Worm (Caenorhabditis elegans): ENCODE results near the gene apd-3.
"Not testable (repeated sequence)": the region's sequence is repeated elsewhere in the genome, so short reads cannot be mapped to it uniquely, and the experiment has no call there.

apd-3 gene

DNA sequence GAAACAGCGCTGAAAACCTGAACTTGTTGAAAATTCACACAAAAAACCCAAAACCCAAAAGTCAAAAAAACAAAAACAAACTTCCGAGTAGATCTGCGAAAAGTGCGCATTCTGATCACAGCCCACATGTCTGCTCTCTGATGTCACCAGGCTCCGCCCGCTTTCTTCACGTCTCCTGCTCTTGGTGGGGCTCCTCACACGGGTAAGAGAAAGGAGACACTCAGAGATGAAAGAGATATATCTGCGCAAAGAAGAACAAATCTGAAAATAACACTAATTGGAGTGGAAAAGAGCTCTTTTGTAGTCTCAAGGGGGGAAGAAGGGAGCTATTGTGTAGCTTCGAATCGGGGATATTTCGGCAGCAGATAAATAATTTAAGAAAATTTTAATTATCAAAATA lies 18.0 kb downstream of the apd-3 start, which contains the start of gene ncs-6:
ncs-6 (minus strand) TSS at position 261 of the 400 bp plus-strand sequence.
- TF ChIP-seq unc-55 (GFP tag; optimal IDR thresholded peaks at IDR 0.05) (no peak), nhr-10 (tag; optimal IDR thresholded peaks at IDR 0.05) (no peak), C34F6.9 (tag; optimal IDR thresholded peaks at IDR 0.05) (peak; percentile 7), sma-9 (GFP tag; optimal IDR thresholded peaks at IDR 0.05) (no peak), sma-9 (tag; optimal IDR thresholded peaks at IDR 0.05) (no peak)

- TF ChIP-seq mbf-1 (tag; optimal IDR thresholded peaks at IDR 0.05) (no peak), peb-1 (tag; optimal IDR thresholded peaks at IDR 0.05) (no peak), fos-1 (tag; optimal IDR thresholded peaks at IDR 0.05) (no peak), unc-55 (GFP tag; optimal IDR thresholded peaks at IDR 0.05) (no peak), elt-3 (tag; optimal IDR thresholded peaks at IDR 0.05) (no peak), ZK546.5 (tag; optimal IDR thresholded peaks at IDR 0.05) (no peak), aly-2 (tag; optimal IDR thresholded peaks at IDR 0.05) (no peak), Y55F3AM.14 (GFP tag; optimal IDR thresholded peaks at IDR 0.05) (no peak), alr-1 (tag; optimal IDR thresholded peaks at IDR 0.05) (no peak), unc-39 (tag; optimal IDR thresholded peaks at IDR 0.05) (no peak), nhr-6 (tag; optimal IDR thresholded peaks at IDR 0.05) (no peak), ztf-11 (tag; optimal IDR thresholded peaks at IDR 0.05) (no peak), nhr-11 (tag; optimal IDR thresholded peaks at IDR 0.05) (no peak), sem-4 (tag; optimal IDR thresholded peaks at IDR 0.05) (no peak)
Measured at ce11 chrII:3527460-3527859, 18.8 kb downstream of the apd-3 start.

ce11 chrII:3524097-3524496 lies 22.1 kb downstream of the apd-3 start, which contains the start of gene col-72:
Gene col-72, minus strand, starts transcription at chrII:3524197.
- TF ChIP-seq sma-9 (GFP tag; optimal IDR thresholded peaks at IDR 0.05) (no peak), sma-9 (tag; optimal IDR thresholded peaks at IDR 0.05) (no peak), mab-5 (tag; optimal IDR thresholded peaks at IDR 0.05) (no peak), C34F6.9 (tag; optimal IDR thresholded peaks at IDR 0.05) (no peak), nhr-11 (tag; optimal IDR thresholded peaks at IDR 0.05) (no peak), nhr-129 (tag; optimal IDR thresholded peaks at IDR 0.05) (no peak), unc-55 (GFP tag; optimal IDR thresholded peaks at IDR 0.05) (no peak), nhr-21 (tag; optimal IDR thresholded peaks at IDR 0.05) (no peak), skn-1 (tag; optimal IDR thresholded peaks at IDR 0.05) (no peak), ceh-82 (tag; optimal IDR thresholded peaks at IDR 0.05) (no peak), mbf-1 (tag; optimal IDR thresholded peaks at IDR 0.05) (no peak), snpc-4 (tag; optimal IDR thresholded peaks at IDR 0.05) (no peak), Y55F3AM.14 (GFP tag; optimal IDR thresholded peaks at IDR 0.05) (no peak), ZK546.5 (tag; optimal IDR thresholded peaks at IDR 0.05) (no peak), nhr-25 (tag; optimal IDR thresholded peaks at IDR 0.05) (no peak), unc-39 (tag; optimal IDR thresholded peaks at IDR 0.05) (no peak), ceh-16 (tag; optimal IDR thresholded peaks at IDR 0.05) (no peak), peb-1 (tag; optimal IDR thresholded peaks at IDR 0.05) (no peak), alr-1 (tag; optimal IDR thresholded peaks at IDR 0.05) (no peak)

- peak; percentile 87 for TF ChIP-seq unc-55 (GFP tag; optimal IDR thresholded peaks at IDR 0.05)
- peak; percentile 55 for TF ChIP-seq sma-9 (GFP tag; optimal IDR thresholded peaks at IDR 0.05)
- not testable (repeated sequence) for TF ChIP-seq sma-9 (tag; optimal IDR thresholded peaks at IDR 0.05)
- TF ChIP-seq sma-3 (GFP tag; optimal IDR thresholded peaks at IDR 0.05), result peak; percentile 32
- peak; percentile 56 for TF ChIP-seq F13H6.1 (tag; optimal IDR thresholded peaks at IDR 0.05)
- TF ChIP-seq C34F6.9 (tag; optimal IDR thresholded peaks at IDR 0.05), result peak; percentile 68
- TF ChIP-seq gmeb-1 (tag; optimal IDR thresholded peaks at IDR 0.05), result peak; percentile 48
- peak; percentile 61 for TF ChIP-seq nhr-25 (tag; optimal IDR thresholded peaks at IDR 0.05)
- peak; percentile 43 for TF ChIP-seq crh-2 (tag; optimal IDR thresholded peaks at IDR 0.05)
- TF ChIP-seq ZK546.5 (tag; optimal IDR thresholded peaks at IDR 0.05), result peak; percentile 6
- TF ChIP-seq lsy-2 (tag; optimal IDR thresholded peaks at IDR 0.05), result peak; percentile 89 to 97
- peak; percentile 73 for TF ChIP-seq nhr-129 (tag; optimal IDR thresholded peaks at IDR 0.05)
- peak; percentile 4 for TF ChIP-seq lin-11 (tag; optimal IDR thresholded peaks at IDR 0.05)
- TF ChIP-seq zag-1 (tag; optimal IDR thresholded peaks at IDR 0.05), result peak; percentile 20
- TF ChIP-seq lin-13 (GFP tag; optimal IDR thresholded peaks at IDR 0.05), result peak; percentile 67
Measured at ce11 chrII:3523547-3523946, 22.7 kb downstream of the apd-3 start.

Measured in whole organism, L2 larva.